Worm (Caenorhabditis elegans): Measurements from ENCODE around the gene tric-1B.2.

Gene tric-1B.2

DNA sequence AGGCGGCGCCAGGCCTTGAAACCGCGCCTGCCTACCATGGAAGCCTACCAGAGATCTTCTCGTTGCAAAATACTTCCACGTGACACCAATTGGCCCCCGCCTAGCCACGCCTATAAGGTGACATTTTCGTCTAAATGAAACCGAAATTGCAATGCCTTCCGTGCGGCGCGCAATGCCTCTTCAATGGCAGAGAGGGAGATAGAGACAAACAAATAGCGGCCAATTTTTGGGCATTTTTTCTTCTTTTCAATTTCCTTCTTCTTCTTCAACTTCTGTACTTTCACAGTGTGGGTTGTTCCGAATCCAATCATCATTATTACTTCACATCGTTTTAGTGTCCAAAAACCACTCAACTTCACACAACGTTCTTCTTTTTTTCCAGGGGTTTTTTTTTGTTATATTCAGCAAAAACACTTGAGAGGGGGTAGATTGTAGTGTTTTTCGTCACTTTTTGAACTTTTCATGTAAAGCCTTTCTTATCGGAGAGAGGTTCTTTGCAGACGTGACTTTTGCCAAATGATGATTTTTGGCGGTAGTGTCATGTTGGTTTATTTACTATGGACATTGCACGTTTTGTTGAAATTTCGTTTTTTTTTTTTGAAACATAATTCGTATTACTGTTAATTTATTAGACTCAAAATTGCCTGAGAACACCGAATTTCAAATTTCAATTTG, 17.9 kb downstream of the tric-1B.2 start:
- peak; percentile 16 for TF ChIP-seq ama-1 (optimal IDR thresholded peaks at IDR 0.05)
- peak; percentile 2 for TF ChIP-seq elt-2 (tag; optimal IDR thresholded peaks at IDR 0.05)
- peak; percentile 11 for TF ChIP-seq pha-4 (tag; optimal IDR thresholded peaks at IDR 0.05)
- TF ChIP-seq nhr-25 (tag; optimal IDR thresholded peaks at IDR 0.05): peak; percentile 14
- no peak for TF ChIP-seq elt-3 (tag; optimal IDR thresholded peaks at IDR 0.05)
- TF ChIP-seq fkh-2 (tag; optimal IDR thresholded peaks at IDR 0.05): no peak

- TF ChIP-seq nhr-11 (tag; optimal IDR thresholded peaks at IDR 0.05): no peak
- no peak for TF ChIP-seq sea-2 (GFP tag; optimal IDR thresholded peaks at IDR 0.05)
- no peak for TF ChIP-seq tbx-2 (tag; optimal IDR thresholded peaks at IDR 0.05)
- TF ChIP-seq daf-12 (tag; optimal IDR thresholded peaks at IDR 0.05): no peak
- no peak for TF ChIP-seq ceh-16 (tag; optimal IDR thresholded peaks at IDR 0.05)
- no peak for TF ChIP-seq ztf-4 (tag; optimal IDR thresholded peaks at IDR 0.05)
- TF ChIP-seq pqm-1 (tag; optimal IDR thresholded peaks at IDR 0.05): no peak
- no peak for TF ChIP-seq elt-1 (tag; optimal IDR thresholded peaks at IDR 0.05)
- no peak for TF ChIP-seq pha-4 (tag; optimal IDR thresholded peaks at IDR 0.05)
- TF ChIP-seq nhr-43 (tag; optimal IDR thresholded peaks at IDR 0.05; ENCODE audit: poor library complexity, severe bottlenecking): no peak
- no peak for TF ChIP-seq nhr-23 (tag; optimal IDR thresholded peaks at IDR 0.05)
- no peak for TF ChIP-seq nhr-12 (tag; optimal IDR thresholded peaks at IDR 0.05)
- no peak for TF ChIP-seq nhr-237 (tag; optimal IDR thresholded peaks at IDR 0.05)
- no peak for TF ChIP-seq lsy-12 (tag; optimal IDR thresholded peaks at IDR 0.05)
- no peak for TF ChIP-seq ceh-28 (tag; optimal IDR thresholded peaks at IDR 0.05)
- no peak for TF ChIP-seq ceh-9 (tag; optimal IDR thresholded peaks at IDR 0.05)
Observed at ce11 chrII:12260538-12260937, 18.6 kb downstream of the tric-1B.2 start.

DNA sequence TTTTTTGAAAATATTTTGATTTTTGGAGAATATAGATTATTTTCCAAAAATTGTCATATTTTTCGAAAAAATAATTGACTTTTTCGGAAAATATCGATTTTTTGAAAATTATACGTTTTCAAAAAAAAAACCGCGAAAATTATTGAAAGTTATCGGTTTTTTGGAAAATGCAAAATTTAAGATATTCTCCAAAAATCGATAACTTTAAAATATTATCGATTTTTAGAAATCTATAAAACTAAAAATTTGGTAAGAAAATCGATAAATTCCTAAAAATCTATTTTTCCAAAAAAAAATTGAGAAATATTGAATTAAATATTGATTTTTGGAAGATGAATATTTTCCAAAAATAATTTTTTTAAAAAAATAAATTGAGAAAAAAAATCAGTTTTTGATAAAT, 22.1 kb downstream of the tric-1B.2 start:
- TF ChIP-seq ceh-28 (tag; optimal IDR thresholded peaks at IDR 0.05) (peak; percentile 89), eor-1 (tag; optimal IDR thresholded peaks at IDR 0.05) (no peak)

- TF ChIP-seq egl-27 (tag; optimal IDR thresholded peaks at IDR 0.05) (no peak), unc-62 (GFP tag; optimal IDR thresholded peaks at IDR 0.05) (no peak), unc-39 (tag; optimal IDR thresholded peaks at IDR 0.05) (no peak), nhr-28 (tag; optimal IDR thresholded peaks at IDR 0.05) (no peak), mml-1 (tag; optimal IDR thresholded peaks at IDR 0.05) (no peak), elt-2 (tag; optimal IDR thresholded peaks at IDR 0.05) (no peak), ceh-28 (tag; optimal IDR thresholded peaks at IDR 0.05) (no peak), nhr-12 (tag; optimal IDR thresholded peaks at IDR 0.05) (no peak)
Observed at ce11 chrII:12256528-12256927, 22.7 kb downstream of the tric-1B.2 start, which contains the start of gene parn-2. parn-2 (minus strand) TSS chrII:12256628.

DNA sequence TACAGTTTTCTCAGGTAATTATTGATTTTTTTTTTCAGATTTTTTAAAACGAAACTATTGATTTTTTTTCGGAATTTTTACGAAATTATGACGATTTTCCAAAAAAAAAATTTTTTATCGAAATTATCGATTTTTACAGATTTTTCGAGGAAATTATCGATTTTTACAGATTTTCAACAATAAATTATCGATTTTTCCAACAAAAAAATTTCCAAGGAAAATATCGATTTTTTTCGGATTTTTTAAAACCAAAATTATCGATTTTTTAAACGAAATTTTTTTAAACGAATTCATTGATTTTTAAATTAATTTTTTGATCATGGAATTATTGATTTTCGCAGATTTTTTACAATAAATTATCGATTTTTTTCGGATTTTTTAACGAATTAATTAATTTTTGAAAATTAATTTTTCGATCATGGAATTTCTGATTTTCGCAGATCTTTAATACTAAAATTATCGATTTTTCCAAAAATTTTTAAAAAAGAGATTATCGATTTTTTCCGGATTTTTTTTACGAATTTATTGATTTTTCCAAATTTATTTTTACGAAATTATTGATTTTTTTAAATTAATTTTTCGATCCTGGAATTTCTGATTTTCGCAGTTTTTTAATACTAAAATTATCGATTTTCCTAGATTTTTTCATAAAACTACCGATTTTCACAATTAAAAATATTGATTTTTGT, 23.5 kb downstream of the tric-1B.2 start:
- TF ChIP-seq snpc-4 (tag; optimal IDR thresholded peaks at IDR 0.05) (no peak), eor-1 (tag; optimal IDR thresholded peaks at IDR 0.05) (no peak), hmg-11 (tag; optimal IDR thresholded peaks at IDR 0.05) (peak; percentile 13), unc-62 (GFP tag; optimal IDR thresholded peaks at IDR 0.05) (no peak), ceh-28 (tag; optimal IDR thresholded peaks at IDR 0.05) (peak; percentile 98), ceh-16 (tag; optimal IDR thresholded peaks at IDR 0.05) (no peak), nfya-1 (tag; optimal IDR thresholded peaks at IDR 0.05; ENCODE audit: insufficient read depth) (no peak), nhr-23 (tag; optimal IDR thresholded peaks at IDR 0.05) (no peak), nhr-77 (tag; optimal IDR thresholded peaks at IDR 0.05) (no peak), nhr-28 (tag; optimal IDR thresholded peaks at IDR 0.05) (no peak), pqm-1 (tag; optimal IDR thresholded peaks at IDR 0.05) (no peak), ceh-9 (tag; optimal IDR thresholded peaks at IDR 0.05) (no peak)

DNA sequence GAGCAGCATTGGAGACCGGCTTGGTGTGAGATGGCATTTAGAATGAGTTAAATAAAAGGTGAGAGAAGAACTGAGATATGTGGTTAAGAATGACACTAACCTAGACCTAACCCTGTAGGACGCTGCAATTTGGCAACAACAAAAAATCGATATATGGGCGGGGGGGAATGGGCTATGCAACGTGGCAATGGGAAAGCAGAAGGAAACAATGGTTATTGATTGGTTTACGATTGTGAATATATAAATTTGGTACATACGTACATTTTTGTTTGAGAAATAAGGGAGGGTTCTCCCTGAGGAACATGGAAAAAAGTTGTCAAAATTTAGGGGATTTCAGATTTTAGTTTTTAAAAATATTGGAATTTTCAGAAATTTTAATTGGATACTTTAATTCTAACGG, 30.1 kb downstream of the tric-1B.2 start, which contains the start of gene tag-276:
Gene tag-276 (minus strand): TSS at position 101 of the 400 bp plus-strand sequence.
- no peak for TF ChIP-seq mml-1 (tag; optimal IDR thresholded peaks at IDR 0.05)
- TF ChIP-seq elt-3 (tag; optimal IDR thresholded peaks at IDR 0.05): no peak
- TF ChIP-seq zag-1 (tag; optimal IDR thresholded peaks at IDR 0.05): no peak
- TF ChIP-seq eor-1 (tag; optimal IDR thresholded peaks at IDR 0.05): no peak
- TF ChIP-seq pqm-1 (tag; optimal IDR thresholded peaks at IDR 0.05): no peak
- TF ChIP-seq sea-2 (GFP tag; optimal IDR thresholded peaks at IDR 0.05): no peak
- no peak for TF ChIP-seq fos-1 (tag; optimal IDR thresholded peaks at IDR 0.05)
- TF ChIP-seq aly-2 (tag; optimal IDR thresholded peaks at IDR 0.05): no peak
- no peak for TF ChIP-seq ama-1 (optimal IDR thresholded peaks at IDR 0.05)
- TF ChIP-seq nhr-25 (tag; optimal IDR thresholded peaks at IDR 0.05): no peak
- TF ChIP-seq hmg-11 (tag; optimal IDR thresholded peaks at IDR 0.05): no peak
- no peak for TF ChIP-seq skn-1 (tag; optimal IDR thresholded peaks at IDR 0.05)
- TF ChIP-seq snpc-4 (tag; optimal IDR thresholded peaks at IDR 0.05): no peak
- no peak for TF ChIP-seq nhr-23 (tag; optimal IDR thresholded peaks at IDR 0.05)
- TF ChIP-seq ceh-82 (tag; optimal IDR thresholded peaks at IDR 0.05): no peak
- no peak for TF ChIP-seq nhr-12 (tag; optimal IDR thresholded peaks at IDR 0.05)
- no peak for TF ChIP-seq ceh-28 (tag; optimal IDR thresholded peaks at IDR 0.05)
- TF ChIP-seq ztf-11 (tag; optimal IDR thresholded peaks at IDR 0.05): no peak
- TF ChIP-seq lin-15B (tag; optimal IDR thresholded peaks at IDR 0.05): no peak
